Worm (Caenorhabditis elegans): ENCODE measurements around the gene M110.8.

DNA sequence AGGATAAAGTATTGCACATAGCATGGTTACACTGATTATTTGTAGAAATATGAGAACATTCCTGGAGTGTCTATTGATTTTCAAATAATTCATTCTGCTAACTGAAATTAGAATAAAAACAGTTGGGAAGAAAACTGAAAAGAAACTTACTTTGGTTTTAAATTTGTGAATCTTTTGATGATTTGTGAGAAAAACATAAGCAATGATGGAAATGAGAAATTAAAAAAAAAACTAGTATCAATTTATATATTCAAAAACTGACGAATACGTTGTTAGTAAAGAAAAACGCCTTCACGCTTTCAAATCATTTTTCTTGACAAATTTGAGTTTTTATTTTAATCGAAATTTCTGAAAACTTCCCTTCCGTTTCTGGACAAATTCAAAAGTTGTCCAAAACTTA, 16.2 kb downstream of the M110.8 start, which contains the start of gene T05C12.9:
- no peak for TF ChIP-seq unc-62 (GFP tag; optimal IDR thresholded peaks at IDR 0.05)
- TF ChIP-seq lin-39 (tag; optimal IDR thresholded peaks at IDR 0.05): no peak
- TF ChIP-seq zag-1 (tag; optimal IDR thresholded peaks at IDR 0.05): no peak
- TF ChIP-seq ztf-4 (tag; optimal IDR thresholded peaks at IDR 0.05): no peak
- no peak for TF ChIP-seq nhr-28 (tag; optimal IDR thresholded peaks at IDR 0.05)
- no peak for TF ChIP-seq lsy-12 (tag; optimal IDR thresholded peaks at IDR 0.05)
- no peak for TF ChIP-seq nhr-23 (tag; optimal IDR thresholded peaks at IDR 0.05)
- no peak for TF ChIP-seq elt-3 (tag; optimal IDR thresholded peaks at IDR 0.05)
- no peak for TF ChIP-seq pqm-1 (tag; optimal IDR thresholded peaks at IDR 0.05)
- TF ChIP-seq unc-39 (tag; optimal IDR thresholded peaks at IDR 0.05): no peak
- TF ChIP-seq snpc-4 (tag; optimal IDR thresholded peaks at IDR 0.05): no peak
- no peak for TF ChIP-seq fos-1 (tag; optimal IDR thresholded peaks at IDR 0.05)
- TF ChIP-seq nhr-76 (tag; optimal IDR thresholded peaks at IDR 0.05): no peak
- no peak for TF ChIP-seq mdl-1 (tag; optimal IDR thresholded peaks at IDR 0.05)

All from whole organism, L3 larva.